Worm (Caenorhabditis elegans): ENCODE data around the gene T19B10.12.

The T19B10.12 gene

DNA sequence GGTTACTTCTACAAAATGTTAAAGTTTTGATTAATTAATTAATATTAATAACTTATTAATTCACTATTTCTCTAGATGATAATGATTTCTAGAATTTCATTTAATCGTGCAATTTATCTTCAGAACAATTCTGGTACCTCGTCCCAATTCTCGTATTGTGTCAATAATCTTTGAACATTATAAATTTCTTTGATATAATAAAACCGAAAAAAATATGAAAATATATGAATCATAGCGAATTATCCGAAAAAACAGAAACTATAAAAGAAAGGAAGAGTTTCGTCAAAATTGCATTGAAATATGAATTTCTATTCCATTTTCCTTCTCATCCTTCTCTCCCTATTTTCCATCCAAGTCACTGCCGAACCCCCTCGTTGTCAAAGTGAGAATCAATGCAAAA is at the start of gene T19B10.12:
Gene T19B10.12 (plus strand): TSS at position 301 of the 400 bp plus-strand sequence.
- no peak for TF ChIP-seq ces-1 (GFP tag; optimal IDR thresholded peaks at IDR 0.05)
- no peak for TF ChIP-seq elt-1 (tag; optimal IDR thresholded peaks at IDR 0.05; ENCODE audit: borderline replicate concordance, insufficient read depth)
- no peak for TF ChIP-seq bed-3 (GFP tag; optimal IDR thresholded peaks at IDR 0.05)
- TF ChIP-seq nhr-12 (tag; optimal IDR thresholded peaks at IDR 0.05) = no peak
- no peak for TF ChIP-seq hlh-1 (tag; optimal IDR thresholded peaks at IDR 0.05)

DNA sequence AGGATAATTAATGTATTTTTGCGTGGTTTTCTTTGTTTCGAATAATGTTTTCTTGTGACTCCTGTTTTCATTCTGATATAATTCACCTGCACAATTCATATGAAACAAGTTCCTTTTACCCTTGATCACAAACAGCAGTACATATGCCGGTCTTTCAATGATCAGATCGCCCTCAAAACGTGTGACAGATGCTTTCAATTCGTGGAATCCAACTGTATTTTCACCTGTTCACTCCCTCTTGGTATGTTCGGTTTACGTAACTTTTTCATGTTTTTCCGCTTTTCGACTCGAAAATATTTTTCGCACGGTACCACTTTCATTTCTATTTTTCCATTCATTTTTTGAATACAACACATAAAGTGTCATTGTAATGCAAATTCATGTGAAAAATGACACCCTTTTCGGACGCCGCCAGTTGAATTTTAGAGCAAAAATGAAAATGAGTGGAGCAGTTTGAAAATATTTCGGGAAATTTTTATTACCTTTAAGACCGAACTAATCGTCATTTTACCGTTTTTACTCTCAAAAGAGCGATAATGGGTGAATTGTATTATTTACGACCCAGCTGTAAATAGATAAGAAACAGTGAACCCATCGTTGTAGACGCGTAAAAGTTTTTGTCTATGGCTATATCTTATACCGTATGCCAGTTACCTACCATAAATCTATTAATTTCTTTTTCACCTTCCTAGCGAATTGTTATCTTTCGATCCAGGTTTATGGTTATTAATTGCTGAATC is 48.8 kb upstream of the T19B10.12 start, which contains the start of gene K10D6.4:
Gene K10D6.4 (plus strand): TSS at position 100 of the 740 bp plus-strand sequence.
- no peak for TF ChIP-seq nhr-237 (tag; optimal IDR thresholded peaks at IDR 0.05)

DNA sequence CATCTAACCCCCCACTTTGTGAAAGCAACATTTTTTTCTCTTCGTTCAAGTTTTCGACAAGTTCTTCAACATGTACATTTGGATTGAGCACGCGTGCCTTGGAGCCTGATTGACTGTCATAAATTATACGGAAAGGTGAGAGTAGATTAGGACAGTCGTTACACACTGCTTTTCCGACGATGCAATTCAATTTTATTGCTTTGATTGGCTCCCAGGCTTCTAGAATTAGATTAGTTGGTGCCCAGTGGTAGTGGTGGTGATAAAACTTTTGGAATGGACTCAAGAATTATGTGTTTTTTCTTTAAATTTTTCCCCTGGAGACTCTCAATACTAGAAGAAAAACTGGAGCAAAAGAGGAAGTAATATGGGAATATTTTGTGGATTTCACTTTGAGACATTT is 46.4 kb upstream of the T19B10.12 start:
- TF ChIP-seq mab-5 (tag; optimal IDR thresholded peaks at IDR 0.05) = no peak
- TF ChIP-seq nhr-237 (tag; optimal IDR thresholded peaks at IDR 0.05) = no peak
- TF ChIP-seq ceh-83 (GFP tag; optimal IDR thresholded peaks at IDR 0.05) = no peak
- TF ChIP-seq blmp-1 (tag; optimal IDR thresholded peaks at IDR 0.05) = no peak
- no peak for TF ChIP-seq ces-1 (GFP tag; optimal IDR thresholded peaks at IDR 0.05)
- TF ChIP-seq ztf-11 (tag; optimal IDR thresholded peaks at IDR 0.05) = no peak
- TF ChIP-seq elt-1 (tag; optimal IDR thresholded peaks at IDR 0.05; ENCODE audit: borderline replicate concordance, insufficient read depth) = no peak
- TF ChIP-seq tbx-8 (GFP tag; optimal IDR thresholded peaks at IDR 0.05) = no peak
- no peak for TF ChIP-seq unc-120 (tag; optimal IDR thresholded peaks at IDR 0.05; ENCODE audit: poor library complexity, severe bottlenecking)
- TF ChIP-seq drap-1 (GFP tag; optimal IDR thresholded peaks at IDR 0.05) = no peak
- TF ChIP-seq hlh-1 (tag; optimal IDR thresholded peaks at IDR 0.05) = no peak
- no peak for TF ChIP-seq flh-1 (GFP tag; optimal IDR thresholded peaks at IDR 0.05)

DNA sequence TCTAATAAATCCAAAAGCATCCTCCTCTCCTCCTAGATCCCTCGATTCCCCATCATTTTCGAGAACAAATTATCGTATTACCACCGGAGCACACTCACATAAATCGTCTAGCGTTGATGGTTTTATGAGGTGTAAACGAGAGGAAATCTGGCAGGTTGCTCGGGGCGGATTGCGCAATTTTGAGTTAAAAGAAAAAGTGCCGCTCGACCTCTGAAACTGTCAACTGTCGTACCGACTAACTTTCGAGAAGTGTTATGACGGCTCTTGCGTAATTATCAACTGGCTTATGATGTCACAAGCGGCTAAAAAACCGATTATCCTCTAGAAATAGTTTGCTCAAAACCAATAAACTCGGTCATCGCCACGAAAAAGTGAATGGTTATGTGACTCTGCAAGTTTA is 44.4 kb upstream of the T19B10.12 start:
- TF ChIP-seq nhr-2 (tag; optimal IDR thresholded peaks at IDR 0.05) = peak; percentile 85
- TF ChIP-seq mab-5 (tag; optimal IDR thresholded peaks at IDR 0.05) = no peak
- TF ChIP-seq zip-8 (tag; optimal IDR thresholded peaks at IDR 0.05) = peak; percentile 93

DNA sequence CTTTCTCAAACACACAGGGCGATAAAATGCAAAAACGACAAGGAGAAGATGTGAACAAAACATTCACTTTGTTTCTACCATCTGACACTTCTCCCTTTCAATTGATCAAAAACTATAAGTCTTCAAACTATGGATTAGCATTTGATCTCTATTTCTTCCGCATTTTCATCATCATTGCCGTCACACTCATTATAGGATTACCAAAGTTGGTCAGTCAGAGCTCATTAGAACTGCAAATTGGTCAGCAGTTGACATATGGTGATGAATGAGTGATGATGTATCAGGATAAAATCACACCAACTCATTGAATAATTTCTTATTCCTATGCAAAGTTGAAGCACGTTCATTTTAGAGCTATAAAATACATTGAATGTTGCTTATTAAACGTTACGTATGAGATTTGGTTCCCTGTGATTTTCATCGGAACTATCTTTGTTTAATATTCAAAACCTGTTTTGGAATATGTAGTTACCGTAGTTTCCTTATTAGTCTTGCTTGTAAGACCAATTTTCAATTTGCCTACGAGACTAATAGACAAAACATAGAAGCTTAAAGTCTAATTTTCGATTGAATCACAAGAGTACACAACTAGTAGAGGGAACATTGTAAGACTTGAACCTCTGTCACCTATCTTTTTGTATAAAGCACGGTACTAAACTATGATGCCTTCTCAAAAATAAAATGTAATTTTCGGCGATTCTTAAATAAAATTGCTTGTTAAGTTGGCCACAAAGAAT is 41.2 kb upstream of the T19B10.12 start:
- TF ChIP-seq ces-1 (GFP tag; optimal IDR thresholded peaks at IDR 0.05) (peak; percentile 19), lin-32 (GFP tag; optimal IDR thresholded peaks at IDR 0.05) (no peak)

DNA sequence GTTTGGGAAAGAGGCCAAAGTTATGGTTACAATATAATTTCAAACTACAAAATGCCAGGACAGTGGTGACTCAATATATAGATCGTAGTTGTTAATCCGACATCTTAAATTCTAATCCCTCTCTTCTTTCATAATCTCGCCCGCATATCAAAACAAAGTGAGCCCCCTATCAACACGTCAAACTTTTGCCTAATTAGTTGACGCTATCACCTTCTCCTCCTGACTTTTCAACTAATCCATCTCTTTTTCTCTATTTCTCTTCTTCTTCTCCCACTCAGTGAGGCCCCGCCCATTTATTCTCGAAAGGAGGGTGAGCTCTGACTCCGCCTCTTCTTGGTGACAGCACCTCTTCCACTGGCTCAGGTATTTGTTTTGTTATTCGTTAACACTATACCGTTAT is 39.5 kb upstream of the T19B10.12 start:
- TF ChIP-seq nhr-2 (tag; optimal IDR thresholded peaks at IDR 0.05) = no peak
- no peak for TF ChIP-seq ztf-11 (tag; optimal IDR thresholded peaks at IDR 0.05)
- TF ChIP-seq drap-1 (GFP tag; optimal IDR thresholded peaks at IDR 0.05) = no peak
- no peak for TF ChIP-seq ceh-43 (GFP tag; optimal IDR thresholded peaks at IDR 0.05)
- TF ChIP-seq ceh-83 (GFP tag; optimal IDR thresholded peaks at IDR 0.05) = no peak

DNA sequence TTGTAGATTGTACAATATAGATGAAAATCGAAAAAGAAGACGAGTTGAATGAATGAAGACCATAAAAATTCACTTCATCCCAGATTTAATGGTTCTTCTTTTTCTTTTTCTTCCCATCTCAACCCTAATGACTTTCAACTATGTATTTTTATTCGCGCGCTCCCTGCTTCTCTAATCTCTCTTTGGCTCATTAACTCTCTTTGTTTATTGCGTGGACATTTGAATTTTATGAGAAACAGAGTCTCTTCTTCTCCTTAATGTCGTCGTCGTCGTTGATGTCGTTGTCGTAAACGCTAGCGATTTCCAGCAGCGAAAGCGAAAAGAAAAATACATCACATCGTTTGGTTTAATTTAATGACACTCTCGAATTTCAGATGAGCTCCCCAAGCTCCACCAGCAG is 36.3 kb upstream of the T19B10.12 start:
- no peak for TF ChIP-seq sptf-1 (tag; optimal IDR thresholded peaks at IDR 0.05)

DNA sequence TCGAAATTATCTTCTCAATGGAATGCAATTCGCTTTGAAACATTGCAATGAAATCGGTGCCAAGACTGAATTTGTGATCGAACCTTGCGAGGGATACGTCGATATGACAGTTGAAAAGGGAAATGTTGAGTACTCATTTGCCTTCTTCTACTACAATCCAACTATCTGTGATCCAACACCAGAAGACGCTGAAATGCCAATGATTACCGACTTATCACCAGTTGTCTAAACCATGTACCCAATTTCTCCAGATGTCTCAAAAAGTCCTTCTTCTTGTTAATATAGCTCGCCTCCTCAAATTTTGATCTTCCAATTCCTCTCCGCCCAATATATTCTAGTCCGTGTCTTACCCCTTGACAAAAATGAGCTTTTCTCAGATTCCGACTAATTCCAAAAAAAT is 34.7 kb upstream of the T19B10.12 start:
- TF ChIP-seq nhr-2 (tag; optimal IDR thresholded peaks at IDR 0.05) (no peak), ceh-83 (GFP tag; optimal IDR thresholded peaks at IDR 0.05) (no peak), elt-3 (tag; optimal IDR thresholded peaks at IDR 0.05) (no peak), elt-1 (tag; optimal IDR thresholded peaks at IDR 0.05; ENCODE audit: borderline replicate concordance, insufficient read depth) (no peak), zip-8 (tag; optimal IDR thresholded peaks at IDR 0.05) (no peak), sem-2 (GFP tag; optimal IDR thresholded peaks at IDR 0.05) (no peak), mls-2 (tag; optimal IDR thresholded peaks at IDR 0.05) (no peak)

Measured in whole organism, mixed stage, embryonic.